Fruit fly (Drosophila melanogaster) whole organism, embryonic: Measurements from ENCODE around the gene CG13367.

ENCODE experiments used
- BEAF-32 ChIP-seq: fragments of 200-800 bp; sonication (Bioruptor generic); optimal IDR thresholded peaks from 3 replicates; lab custom pipeline; 2017; ENCODE audit warnings: missing biosample characterization, missing genetic modification characterization, mild to moderate bottlenecking, moderate library complexity, missing genetic modification reagents
- CG11398 ChIP-seq: fragments of 200-800 bp; sonication (Bioruptor generic); optimal IDR thresholded peaks from 2 replicates; lab custom pipeline; 2016; ENCODE audit warnings: missing biosample characterization, missing genetic modification characterization
- CG12236 ChIP-seq: fragments of 200-800 bp; sonication (Bioruptor generic); optimal IDR thresholded peaks from 2 replicates; lab custom pipeline; 2016; ENCODE audit warnings: missing biosample characterization, missing genetic modification characterization
- CG13775 ChIP-seq: fragments of 200-800 bp; sonication (Bioruptor generic); optimal IDR thresholded peaks from 3 replicates; lab custom pipeline; 2017; ENCODE audit warnings: missing biosample characterization, mild to moderate bottlenecking, missing genetic modification characterization
- CG14050 ChIP-seq: fragments of 200-800 bp; sonication (Bioruptor generic); IDR thresholded peaks from 3 replicates; pipeline ENCODE4 v1.3.6; 2022; ENCODE audit warnings: missing biosample characterization, missing genetic modification characterization
- CG17568 ChIP-seq: fragments of 200-800 bp; sonication (Bioruptor generic); optimal IDR thresholded peaks from 2 replicates; lab custom pipeline; 2018; ENCODE audit warnings: missing biosample characterization, mild to moderate bottlenecking, missing genetic modification characterization, moderate library complexity
- CG2116 ChIP-seq: fragments of 200-800 bp; sonication (Bioruptor generic); optimal IDR thresholded peaks from 3 replicates; lab custom pipeline; 2018; ENCODE audit warnings: missing biosample characterization, mild to moderate bottlenecking, missing genetic modification characterization
- CG2199 ChIP-seq: fragments of 200-800 bp; sonication (Bioruptor generic); IDR thresholded peaks from 3 replicates; pipeline ENCODE4 v1.3.6; 2022; ENCODE audit warnings: missing biosample characterization, missing genetic modification characterization
- CG31388 ChIP-seq: fragments of 200-800 bp; sonication (Bioruptor generic); optimal IDR thresholded peaks from 2 replicates; lab custom pipeline; 2016; ENCODE audit warnings: missing biosample characterization, missing genetic modification characterization
- CG3163 ChIP-seq: fragments of 200-800 bp; sonication (Bioruptor generic); optimal IDR thresholded peaks from 3 replicates; lab custom pipeline; 2016; ENCODE audit warnings: missing biosample characterization, missing genetic modification characterization
- CG3407 ChIP-seq: fragments of 200-800 bp; sonication (Bioruptor generic); optimal IDR thresholded peaks from 2 replicates; lab custom pipeline; 2018; ENCODE audit warnings: missing biosample characterization, mild to moderate bottlenecking, missing genetic modification characterization
- CG4424 ChIP-seq: fragments of 200-800 bp; sonication (Bioruptor generic); optimal IDR thresholded peaks from 3 replicates; lab custom pipeline; 2016; ENCODE audit warnings: missing biosample characterization, missing genetic modification characterization
- CG6654 ChIP-seq: fragments of 200-800 bp; sonication (Bioruptor generic); optimal IDR thresholded peaks from 2 replicates; lab custom pipeline; 2017; ENCODE audit warnings: missing biosample characterization, mild to moderate bottlenecking, missing genetic modification characterization
- CG6765 ChIP-seq: fragments of 200-800 bp; sonication (Bioruptor generic); optimal IDR thresholded peaks from 3 replicates; lab custom pipeline; 2017; ENCODE audit warnings: missing biosample characterization, mild to moderate bottlenecking, missing genetic modification characterization
- CG6813 ChIP-seq: fragments of 200-800 bp; sonication (Bioruptor generic); optimal IDR thresholded peaks from 2 replicates; lab custom pipeline; 2017; ENCODE audit warnings: missing biosample characterization, missing genetic modification characterization, mild to moderate bottlenecking, moderate library complexity, missing genetic modification reagents
- CG7745 ChIP-seq: fragments of 200-800 bp; sonication (Bioruptor generic); optimal IDR thresholded peaks from 2 replicates; lab custom pipeline; 2018; ENCODE audit warnings: missing biosample characterization, mild to moderate bottlenecking, missing genetic modification characterization, moderate library complexity
- CG8359 ChIP-seq: fragments of 200-800 bp; sonication (Bioruptor generic); optimal IDR thresholded peaks from 2 replicates; lab custom pipeline; 2017; ENCODE audit warnings: missing biosample characterization, mild to moderate bottlenecking, missing genetic modification characterization, borderline replicate concordance
- CG9215 ChIP-seq: fragments of 200-800 bp; sonication (Bioruptor generic); IDR thresholded peaks from 2 replicates; pipeline ENCODE4 v1.3.6; 2022; ENCODE audit warnings: missing biosample characterization, missing genetic modification characterization
- CG9609 ChIP-seq: fragments of 200-800 bp; sonication (Bioruptor generic); optimal IDR thresholded peaks from 3 replicates; lab custom pipeline; 2016; ENCODE audit warnings: missing biosample characterization, missing genetic modification characterization
- Dref ChIP-seq: fragments of 200-800 bp; sonication (Bioruptor generic); IDR thresholded peaks from 2 replicates; pipeline ENCODE4 v1.3.6; 2022; ENCODE audit warnings: missing biosample characterization, missing genetic modification characterization
- Lhr ChIP-seq: fragments of 200-800 bp; sonication (Bioruptor generic); optimal IDR thresholded peaks from 3 replicates; lab custom pipeline; 2017; ENCODE audit warnings: mild to moderate bottlenecking, missing biosample characterization, missing genetic modification reagents, missing genetic modification characterization
- Lpt ChIP-seq: fragments of >200 bp; optimal IDR thresholded peaks from 2 replicates; lab custom pipeline; 2018; ENCODE audit warnings: missing biosample characterization, missing genetic modification characterization
- MTF-1 ChIP-seq: fragments of 200-800 bp; sonication (Bioruptor generic); optimal IDR thresholded peaks from 2 replicates; lab custom pipeline; 2018; ENCODE audit warnings: missing biosample characterization, mild to moderate bottlenecking, missing genetic modification characterization, borderline replicate concordance
- Mad ChIP-seq: fragments of 200-800 bp; sonication (Bioruptor generic); optimal IDR thresholded peaks from 2 replicates; lab custom pipeline; 2016; ENCODE audit warnings: missing biosample characterization, missing genetic modification characterization
- NC2β ChIP-seq: fragments of 200-800 bp; sonication (Bioruptor generic); optimal IDR thresholded peaks from 2 replicates; lab custom pipeline; 2016; ENCODE audit warnings: missing biosample characterization, missing genetic modification characterization
- Oaz ChIP-seq: fragments of 200-800 bp; sonication (Bioruptor generic); IDR thresholded peaks from 2 replicates; pipeline ENCODE4 v1.3.6; 2022; ENCODE audit warnings: missing biosample characterization, missing genetic modification characterization
- Ravus ChIP-seq: fragments of 200-800 bp; sonication (Bioruptor generic); IDR thresholded peaks from 2 replicates; pipeline ENCODE4 v1.3.6; 2022; ENCODE audit warnings: missing biosample characterization, missing genetic modification characterization
- Rx ChIP-seq: fragments of 200-800 bp; sonication (Bioruptor generic); IDR thresholded peaks from 2 replicates; pipeline ENCODE4 v1.3.6; 2022; ENCODE audit warnings: missing biosample characterization, missing genetic modification characterization
- Scr ChIP-seq: fragments of 200-800 bp; sonication (Bioruptor generic); IDR thresholded peaks from 2 replicates; pipeline ENCODE4 v1.3.6; 2022; ENCODE audit warnings: missing biosample characterization, missing genetic modification characterization; ENCODE audit not compliant: partially characterized antibody
- YL-1 ChIP-seq: fragments of 200-800 bp; sonication (Bioruptor generic); optimal IDR thresholded peaks from 3 replicates; lab custom pipeline; 2017; ENCODE audit warnings: missing biosample characterization, mild to moderate bottlenecking, missing genetic modification characterization
- amos ChIP-seq: fragments of 200-800 bp; sonication (Bioruptor generic); IDR thresholded peaks from 2 replicates; pipeline ENCODE4 v1.3.6; 2022; ENCODE audit warnings: missing biosample characterization, missing genetic modification characterization; ENCODE audit not compliant: partially characterized antibody
- ato ChIP-seq: fragments of 200-800 bp; sonication (Bioruptor generic); IDR thresholded peaks from 2 replicates; pipeline ENCODE4 v1.3.6; 2022; ENCODE audit warnings: missing biosample characterization, missing genetic modification characterization; ENCODE audit not compliant: partially characterized antibody
- bowl ChIP-seq: fragments of 200-800 bp; sonication (Bioruptor generic); IDR thresholded peaks from 2 replicates; pipeline ENCODE4 v1.3.6; 2022; ENCODE audit warnings: missing biosample characterization, missing genetic modification characterization
- cas ChIP-seq: fragments of 200-800 bp; sonication (Bioruptor generic); IDR thresholded peaks from 2 replicates; pipeline ENCODE4 v1.3.6; 2022; ENCODE audit warnings: missing biosample characterization, missing genetic modification characterization
- cg ChIP-seq: fragments of 200-800 bp; sonication (Bioruptor generic); optimal IDR thresholded peaks from 3 replicates; lab custom pipeline; 2019; ENCODE audit warnings: missing biosample characterization, mild to moderate bottlenecking, missing genetic modification characterization, moderate library complexity
- dmrt99B ChIP-seq: fragments of 200-800 bp; sonication (Bioruptor generic); optimal IDR thresholded peaks from 2 replicates; lab custom pipeline; 2018; ENCODE audit warnings: missing biosample characterization, mild to moderate bottlenecking, missing genetic modification characterization, moderate library complexity
- dpn ChIP-seq, 2 experiments: fragments of 200-800 bp; sonication (Bioruptor generic); optimal IDR thresholded peaks; 3 replicates each; lab custom pipeline; 2016; ENCODE audit warnings: missing biosample characterization in 2 of 2, missing genetic modification characterization in 2 of 2
- en ChIP-seq: fragments of 200-800 bp; sonication (Bioruptor generic); optimal IDR thresholded peaks from 2 replicates; lab custom pipeline; 2016; ENCODE audit warnings: missing biosample characterization, missing genetic modification characterization
- eve ChIP-seq, 2 experiments: fragments of >200 bp; optimal IDR thresholded peaks; 2 replicates each; lab custom pipeline; 2017; ENCODE audit warnings: missing biosample characterization in 2 of 2, missing genetic modification characterization in 2 of 2
- gfzf ChIP-seq: fragments of 200-800 bp; sonication (Bioruptor generic); optimal IDR thresholded peaks from 2 replicates; lab custom pipeline; 2016; ENCODE audit warnings: missing biosample characterization, mild to moderate bottlenecking, missing genetic modification characterization, moderate library complexity
- kah ChIP-seq: fragments of 200-800 bp; sonication (Bioruptor generic); optimal IDR thresholded peaks from 2 replicates; lab custom pipeline; 2018; ENCODE audit warnings: missing biosample characterization, mild to moderate bottlenecking, missing genetic modification characterization
- ken ChIP-seq: fragments of 200-800 bp; sonication (Bioruptor generic); IDR thresholded peaks from 3 replicates; pipeline ENCODE4 v1.3.6; 2022; ENCODE audit warnings: missing biosample characterization, missing genetic modification characterization
- luna ChIP-seq: fragments of 200-800 bp; sonication (Bioruptor generic); optimal IDR thresholded peaks from 2 replicates; lab custom pipeline; 2016; ENCODE audit warnings: missing biosample characterization, missing genetic modification characterization
- nerfin-2 ChIP-seq: fragments of 200-800 bp; sonication (Bioruptor generic); IDR thresholded peaks from 2 replicates; pipeline ENCODE4 v1.3.6; 2022; ENCODE audit warnings: missing biosample characterization, missing genetic modification characterization; ENCODE audit not compliant: partially characterized antibody
- salm ChIP-seq: fragments of 200-800 bp; sonication (Bioruptor generic); optimal IDR thresholded peaks from 2 replicates; lab custom pipeline; 2018; ENCODE audit warnings: missing biosample characterization, mild to moderate bottlenecking, missing genetic modification characterization
- seq ChIP-seq: fragments of 200-800 bp; sonication (Bioruptor generic); IDR thresholded peaks from 2 replicates; pipeline ENCODE4 v1.3.6; 2022; ENCODE audit warnings: missing biosample characterization, missing genetic modification characterization
- slp2 ChIP-seq: fragments of 200-800 bp; sonication (Bioruptor generic); optimal IDR thresholded peaks from 2 replicates; lab custom pipeline; 2016; ENCODE audit warnings: missing biosample characterization, missing genetic modification characterization
- tll ChIP-seq, 2 experiments: fragments of 200-800 bp in 1 of 2; fragments of >200 bp in 1 of 2; sonication (Bioruptor generic) in 1 of 2; optimal IDR thresholded peaks; 2 replicates each; lab custom pipeline; 2017 to 2019; ENCODE audit warnings: missing biosample characterization in 2 of 2, missing genetic modification characterization in 2 of 2, mild to moderate bottlenecking in 1 of 2, moderate library complexity in 1 of 2
- unpg ChIP-seq: fragments of 200-800 bp; sonication (Bioruptor generic); optimal IDR thresholded peaks from 3 replicates; lab custom pipeline; 2018; ENCODE audit warnings: missing biosample characterization, mild to moderate bottlenecking, missing genetic modification characterization, moderate library complexity
- z ChIP-seq: fragments of 200-800 bp; sonication (Bioruptor generic); IDR thresholded peaks from 3 replicates; pipeline ENCODE4 v1.3.6; 2022; ENCODE audit warnings: missing biosample characterization, missing genetic modification characterization

The CG13367 gene

dm6 chrX:654949-655348 lies 10.4 kb downstream of the CG13367 start (continued):
- TF ChIP-seq CG31388 (GFP tag; lab: Kevin White, UChicago) (peak; percentile 80), tll (GFP tag; optimal IDR thresholded peaks at IDR 0.05; lab: Kevin White, UChicago) (no peak), nerfin-2 (GFP tag; lab: Robert Waterston, UW) (no peak), kah (peak; percentile 89), CG3163 (GFP tag; lab: Kevin White, UChicago) (peak; percentile 75), cg (GFP tag; lab: Kevin White, UChicago) (no peak), eve (GFP tag; optimal IDR thresholded peaks at IDR 0.05; lab: Kevin White, UChicago) (no peak), dpn (GFP tag; optimal IDR thresholded peaks at IDR 0.05; lab: Kevin White, UChicago) (peak; percentile 96), Dref (peak; percentile 46), CG11398 (GFP tag; lab: Kevin White, UChicago) (peak; percentile 93), ato (no peak; the same call in 1 of the 2 replicates), CG12236 (GFP tag; lab: Kevin White, UChicago) (peak; percentile 85), dmrt99B (tag; lab: Kevin White, UChicago) (peak; percentile 96), Rx (GFP tag; lab: Robert Waterston, UW) (peak; percentile 96), seq (GFP tag; lab: Robert Waterston, UW) (peak; percentile 96), BEAF-32 (GFP tag; lab: Kevin White, UChicago) (peak; percentile 8), Oaz (GFP tag; lab: Robert Waterston, UW) (peak; percentile 94), CG8359 (GFP tag; lab: Kevin White, UChicago) (peak; percentile 78), Scr (no peak), Lpt (no peak), salm (tag; lab: Kevin White, UChicago) (peak; percentile 92), Ravus (peak; percentile 90), CG9609 (GFP tag; lab: Kevin White, UChicago) (peak; percentile 95), CG17568 (no peak), ken (GFP tag; lab: Robert Waterston, UW) (peak; percentile 97), CG4424 (peak; percentile 94), MTF-1 (GFP tag; lab: Kevin White, UChicago) (peak; percentile 96), Mad (GFP tag; lab: Kevin White, UChicago) (peak; percentile 91), unpg (GFP tag; lab: Kevin White, UChicago) (peak; percentile 96), slp2 (peak; percentile 95), CG7745 (tag; lab: Kevin White, UChicago) (no peak), bowl (GFP tag; lab: Robert Waterston, UW) (peak; percentile 95), CG3407 (GFP tag; lab: Kevin White, UChicago) (peak; percentile 93), z (GFP tag; lab: Robert Waterston, UW) (0 out of 3 replicates have a peak, but pooled peaks have one; percentile 53), CG9215 (GFP tag; lab: Robert Waterston, UW) (peak; percentile 90), cas (GFP tag; lab: Robert Waterston, UW) (peak; percentile 89), amos (GFP tag; lab: Robert Waterston, UW) (no peak), YL-1 (GFP tag; lab: Kevin White, UChicago) (peak; percentile 89), luna (GFP tag; lab: Kevin White, UChicago) (peak; percentile 79), en (peak; percentile 91), CG13775 (peak; percentile 91), CG6813 (GFP tag; lab: Kevin White, UChicago) (peak; percentile 98), CG6765 (GFP tag; lab: Kevin White, UChicago) (peak; percentile 86), Lhr (GFP tag; lab: Kevin White, UChicago) (peak; percentile 89), CG2116 (GFP tag; lab: Kevin White, UChicago) (peak; percentile 79), gfzf (GFP tag; lab: Kevin White, UChicago) (peak; percentile 13), NC2β (GFP tag; lab: Kevin White, UChicago) (peak; percentile 91), CG2199 (GFP tag; lab: Robert Waterston, UW) (peak; percentile 97), CG14050 (GFP tag; lab: Robert Waterston, UW) (peak; percentile 94), CG6654 (GFP tag; lab: Kevin White, UChicago) (peak; percentile 87)
